Worm (Caenorhabditis elegans) whole organism, L4/young adult: ENCODE results near the gene B0228.1.

Experiments used
- W03F9.2 ChIP-seq: fragments of 150-350 bp; optimal IDR thresholded peaks from 2 replicates; lab custom pipeline; 2014; ENCODE audit warnings: missing biosample characterization, missing genetic modification characterization
- dao-5 ChIP-seq: sonication (generic microtip); optimal IDR thresholded peaks from 2 replicates; lab custom pipeline; 2016; ENCODE audit warnings: missing genotype, missing genetic modification characterization, moderate library complexity, missing compliant biosample characterization
- him-1 ChIP-seq: sonication (generic microtip); optimal IDR thresholded peaks from 2 replicates; lab custom pipeline; 2016; ENCODE audit warnings: missing genotype, missing genetic modification reagents, missing genetic modification characterization, missing compliant biosample characterization

ce11 chrII:7770253-7770652, 15.1 kb downstream of the B0228.1 start:
- no peak for TF ChIP-seq him-1 (tag; lab: Kevin White, UChicago)
- no peak for TF ChIP-seq dao-5 (tag; lab: Kevin White, UChicago)
- TF ChIP-seq W03F9.2 (tag; lab: Kevin White, UChicago), result no peak
